Fruit fly (Drosophila melanogaster) S2 (cell line): ENCODE measurements around the gene tal-AA.

Experiments used
- CG8478 ChIP-seq: fragments of >200 bp; optimal IDR thresholded peaks from 2 replicates; lab custom pipeline; 2018
- CTCF ChIP-seq, 2 experiments: fragments of >200 bp; optimal IDR thresholded peaks; 2 replicates each; lab custom pipeline; 2018

- no peak for TF ChIP-seq CG8478 (lab: Kevin White, UChicago)
- TF ChIP-seq CTCF (optimal IDR thresholded peaks at IDR 0.05; lab: Kevin White, UChicago): no peak
These were observed 47.5 kb upstream of the tal-AA start, which contains the start of gene CG9312 for dm6 chr3R:13765456-13765855.
